Worm (Caenorhabditis elegans): Measurements from ENCODE around the gene dap-3.
A peak's percentile ranks its signal among the peaks of the same experiment; 100 is the strongest.

The dap-3 gene

ce11 chrII:10543457-10544137 is 37.3 kb upstream of the dap-3 start:
- TF ChIP-seq sox-4 (tag; optimal IDR thresholded peaks at IDR 0.05) (no peak), nhr-11 (tag; optimal IDR thresholded peaks at IDR 0.05) (peak; percentile 1)

ce11 chrII:10544374-10544908 is 36.5 kb upstream of the dap-3 start:
- TF ChIP-seq pha-2 (tag; optimal IDR thresholded peaks at IDR 0.05): no peak
- TF ChIP-seq ref-2 (tag; optimal IDR thresholded peaks at IDR 0.05): no peak
- no peak for TF ChIP-seq ceh-30 (tag; optimal IDR thresholded peaks at IDR 0.05)
- no peak for TF ChIP-seq K02D7.2 (tag; optimal IDR thresholded peaks at IDR 0.05)
- no peak for TF ChIP-seq C38D4.7 (GFP tag; optimal IDR thresholded peaks at IDR 0.05)
- no peak for TF ChIP-seq pat-9 (tag; optimal IDR thresholded peaks at IDR 0.05)
- TF ChIP-seq ztf-16 (tag; optimal IDR thresholded peaks at IDR 0.05): no peak
- TF ChIP-seq sdc-2 (tag; optimal IDR thresholded peaks at IDR 0.05): no peak
- TF ChIP-seq lim-6 (tag; optimal IDR thresholded peaks at IDR 0.05): no peak
- TF ChIP-seq nhr-232 (tag; optimal IDR thresholded peaks at IDR 0.05): no peak
- no peak for TF ChIP-seq che-1 (tag; optimal IDR thresholded peaks at IDR 0.05)

ce11 chrII:10545213-10545612 is 35.7 kb upstream of the dap-3 start:
- peak; percentile 0 for TF ChIP-seq nhr-232 (tag; optimal IDR thresholded peaks at IDR 0.05)
- TF ChIP-seq pat-9 (tag; optimal IDR thresholded peaks at IDR 0.05): peak; percentile 15
- no peak for TF ChIP-seq ets-4 (tag; optimal IDR thresholded peaks at IDR 0.05)
- no peak for TF ChIP-seq ceh-31 (tag; optimal IDR thresholded peaks at IDR 0.05)
- no peak for TF ChIP-seq madf-2 (tag; optimal IDR thresholded peaks at IDR 0.05)
- no peak for TF ChIP-seq eyg-1 (tag; optimal IDR thresholded peaks at IDR 0.05)

ce11 chrII:10545924-10546783 is 34.8 kb upstream of the dap-3 start:
- TF ChIP-seq C08G9.2 (tag; optimal IDR thresholded peaks at IDR 0.05) (no peak), ceh-2 (tag; optimal IDR thresholded peaks at IDR 0.05) (no peak), ceh-30 (tag; optimal IDR thresholded peaks at IDR 0.05) (no peak)

ce11 chrII:10546784-10547087 is 34.2 kb upstream of the dap-3 start:
- peak; percentile 79 for TF ChIP-seq unc-55 (GFP tag; optimal IDR thresholded peaks at IDR 0.05)
- no peak for TF ChIP-seq ceh-48 (tag; optimal IDR thresholded peaks at IDR 0.05)
- TF ChIP-seq rnt-1 (tag; optimal IDR thresholded peaks at IDR 0.05): no peak
- no peak for TF ChIP-seq eyg-1 (tag; optimal IDR thresholded peaks at IDR 0.05)

- TF ChIP-seq ceh-9 (tag; optimal IDR thresholded peaks at IDR 0.05) (no peak), odd-2 (tag; optimal IDR thresholded peaks at IDR 0.05) (no peak), lim-6 (tag; optimal IDR thresholded peaks at IDR 0.05) (peak; percentile 17), elt-4 (tag; optimal IDR thresholded peaks at IDR 0.05) (peak; percentile 12), hlh-8 (tag; optimal IDR thresholded peaks at IDR 0.05) (peak; percentile 26), hlh-6 (tag; optimal IDR thresholded peaks at IDR 0.05) (peak; percentile 11), pha-2 (tag; optimal IDR thresholded peaks at IDR 0.05) (no peak), tbx-7 (tag; optimal IDR thresholded peaks at IDR 0.05) (peak; percentile 24)
These were observed 33.6 kb upstream of the dap-3 start for ce11 chrII:10547311-10547710.
